Fruit fly (Drosophila melanogaster) whole organism, embryonic: ENCODE measurements around the gene Eip75B.

Experiments
- Antp ChIP-seq: fragments of 200-800 bp; sonication (Bioruptor generic); optimal IDR thresholded peaks from 3 replicates; lab custom pipeline; 2016; ENCODE audit warnings: missing biosample characterization, missing genetic modification characterization
- BEAF-32 ChIP-seq: fragments of 200-800 bp; sonication (Bioruptor generic); optimal IDR thresholded peaks from 3 replicates; lab custom pipeline; 2017; ENCODE audit warnings: missing biosample characterization, missing genetic modification characterization, mild to moderate bottlenecking, moderate library complexity, missing genetic modification reagents
- CG11247 ChIP-seq: fragments of 200-800 bp; sonication (Bioruptor generic); IDR thresholded peaks from 2 replicates; pipeline ENCODE4 v1.3.6; 2022; ENCODE audit warnings: missing biosample characterization, missing genetic modification characterization
- CG1233 ChIP-seq: fragments of 200-800 bp; sonication (Bioruptor generic); optimal IDR thresholded peaks from 4 replicates; lab custom pipeline; 2018; ENCODE audit warnings: missing biosample characterization, mild to moderate bottlenecking, missing genetic modification characterization
- CG13424 ChIP-seq: fragments of 200-800 bp; sonication (Bioruptor generic); optimal IDR thresholded peaks from 2 replicates; lab custom pipeline; 2019; ENCODE audit warnings: missing biosample characterization, mild to moderate bottlenecking, missing genetic modification characterization, moderate library complexity
- CG13775 ChIP-seq: fragments of 200-800 bp; sonication (Bioruptor generic); optimal IDR thresholded peaks from 3 replicates; lab custom pipeline; 2017; ENCODE audit warnings: missing biosample characterization, mild to moderate bottlenecking, missing genetic modification characterization
- CG1603 ChIP-seq: fragments of 200-800 bp; sonication (Bioruptor generic); optimal IDR thresholded peaks from 2 replicates; lab custom pipeline; 2019; ENCODE audit warnings: missing biosample characterization, mild to moderate bottlenecking, missing genetic modification characterization, moderate library complexity
- CG18599 ChIP-seq: fragments of 200-800 bp; sonication (Bioruptor generic); optimal IDR thresholded peaks from 3 replicates; lab custom pipeline; 2017; ENCODE audit warnings: missing biosample characterization, missing genetic modification characterization, mild to moderate bottlenecking, moderate library complexity, missing genetic modification reagents
- CG2120 ChIP-seq: fragments of 200-800 bp; sonication (Bioruptor generic); optimal IDR thresholded peaks from 3 replicates; lab custom pipeline; 2016; ENCODE audit warnings: missing biosample characterization, missing genetic modification characterization
- CG2202 ChIP-seq: fragments of 200-800 bp; sonication (Bioruptor generic); optimal IDR thresholded peaks from 2 replicates; lab custom pipeline; 2018; ENCODE audit warnings: missing biosample characterization, mild to moderate bottlenecking, missing genetic modification characterization
- CG31388 ChIP-seq: fragments of 200-800 bp; sonication (Bioruptor generic); optimal IDR thresholded peaks from 2 replicates; lab custom pipeline; 2016; ENCODE audit warnings: missing biosample characterization, missing genetic modification characterization
- CG3163 ChIP-seq: fragments of 200-800 bp; sonication (Bioruptor generic); optimal IDR thresholded peaks from 3 replicates; lab custom pipeline; 2016; ENCODE audit warnings: missing biosample characterization, missing genetic modification characterization
- CG3407 ChIP-seq: fragments of 200-800 bp; sonication (Bioruptor generic); optimal IDR thresholded peaks from 2 replicates; lab custom pipeline; 2018; ENCODE audit warnings: missing biosample characterization, mild to moderate bottlenecking, missing genetic modification characterization
- CG34376 ChIP-seq: fragments of 200-800 bp; sonication (Bioruptor generic); optimal IDR thresholded peaks from 2 replicates; lab custom pipeline; 2018; ENCODE audit warnings: missing biosample characterization, mild to moderate bottlenecking, missing genetic modification characterization
- CG3995 ChIP-seq: fragments of 200-800 bp; sonication (Bioruptor generic); optimal IDR thresholded peaks from 3 replicates; lab custom pipeline; 2016; ENCODE audit warnings: missing biosample characterization, missing genetic modification characterization
- CG6654 ChIP-seq: fragments of 200-800 bp; sonication (Bioruptor generic); optimal IDR thresholded peaks from 2 replicates; lab custom pipeline; 2017; ENCODE audit warnings: missing biosample characterization, mild to moderate bottlenecking, missing genetic modification characterization
- CG7963 ChIP-seq: fragments of 200-800 bp; sonication (Bioruptor generic); IDR thresholded peaks from 3 replicates; pipeline ENCODE4 v1.3.6; 2022; ENCODE audit warnings: missing biosample characterization, missing genetic modification characterization; ENCODE audit not compliant: partially characterized antibody
- CG8290 ChIP-seq, 3 experiments: fragments of 200-800 bp; sonication (Bioruptor generic); optimal IDR thresholded peaks; 2 replicates each; lab custom pipeline; 2016 to 2019; ENCODE audit warnings: missing biosample characterization in 3 of 3, missing genetic modification characterization in 3 of 3, mild to moderate bottlenecking in 2 of 3, moderate library complexity in 1 of 3
- CG9727 ChIP-seq: fragments of 200-800 bp; sonication (Bioruptor generic); optimal IDR thresholded peaks from 3 replicates; lab custom pipeline; 2017; ENCODE audit warnings: missing biosample characterization, mild to moderate bottlenecking, missing genetic modification characterization
- CG9876 ChIP-seq: fragments of 200-800 bp; sonication (Bioruptor generic); optimal IDR thresholded peaks from 2 replicates; lab custom pipeline; 2016; ENCODE audit warnings: missing biosample characterization, missing genetic modification characterization
- D ChIP-seq, 2 experiments: fragments of 200-800 bp in 1 of 2; fragments of >200 bp in 1 of 2; sonication (Bioruptor generic) in 1 of 2; optimal IDR thresholded peaks; 2 replicates in 1 of 2; 3 replicates in 1 of 2; lab custom pipeline; 2017; ENCODE audit warnings: mild to moderate bottlenecking in 1 of 2, missing biosample characterization in 1 of 2, missing genetic modification characterization in 1 of 2, missing genetic modification reagents in 1 of 2
- Dek ChIP-seq: fragments of 200-800 bp; sonication (Bioruptor generic); optimal IDR thresholded peaks from 3 replicates; lab custom pipeline; 2019; ENCODE audit warnings: missing biosample characterization, mild to moderate bottlenecking, missing genetic modification characterization, moderate library complexity
- Dip2 ChIP-seq: fragments of 200-800 bp; sonication (Bioruptor generic); IDR thresholded peaks from 2 replicates; pipeline ENCODE4 v1.3.6; 2022; ENCODE audit warnings: missing biosample characterization, missing genetic modification characterization
- Doc3 ChIP-seq: fragments of 200-800 bp; sonication (Bioruptor generic); IDR thresholded peaks from 3 replicates; pipeline ENCODE4 v1.3.6; 2022; ENCODE audit warnings: missing biosample characterization, missing genetic modification characterization; ENCODE audit not compliant: partially characterized antibody
- Dref ChIP-seq: fragments of 200-800 bp; sonication (Bioruptor generic); IDR thresholded peaks from 2 replicates; pipeline ENCODE4 v1.3.6; 2022; ENCODE audit warnings: missing biosample characterization, missing genetic modification characterization
- Fer1 ChIP-seq: fragments of 200-800 bp; sonication (Bioruptor generic); optimal IDR thresholded peaks from 2 replicates; lab custom pipeline; 2017; ENCODE audit warnings: missing biosample characterization, mild to moderate bottlenecking, missing genetic modification characterization
- HmgZ ChIP-seq: fragments of 200-800 bp; sonication (Bioruptor generic); optimal IDR thresholded peaks from 2 replicates; lab custom pipeline; 2018; ENCODE audit warnings: missing biosample characterization, mild to moderate bottlenecking, missing genetic modification characterization
- Med ChIP-seq: fragments of 200-800 bp; sonication (Bioruptor generic); peaks from one replicate; lab custom pipeline; 2016; ENCODE audit warnings: missing biosample characterization, missing genetic modification characterization, mild to moderate bottlenecking, inconsistent platforms, moderate library complexity
- NC2β ChIP-seq: fragments of 200-800 bp; sonication (Bioruptor generic); optimal IDR thresholded peaks from 2 replicates; lab custom pipeline; 2016; ENCODE audit warnings: missing biosample characterization, missing genetic modification characterization
- Neu2 ChIP-seq: fragments of 200-800 bp; sonication (Bioruptor generic); optimal IDR thresholded peaks from 3 replicates; lab custom pipeline; 2016; ENCODE audit warnings: missing biosample characterization, missing genetic modification characterization, borderline replicate concordance
- Sin3A ChIP-seq: fragments of >200 bp; optimal IDR thresholded peaks from 2 replicates; lab custom pipeline; 2018
- Six4 ChIP-seq: fragments of 200-800 bp; sonication (Bioruptor generic); optimal IDR thresholded peaks from 2 replicates; lab custom pipeline; 2016; ENCODE audit warnings: missing biosample characterization, missing genetic modification characterization
- ato ChIP-seq: fragments of 200-800 bp; sonication (Bioruptor generic); IDR thresholded peaks from 2 replicates; pipeline ENCODE4 v1.3.6; 2022; ENCODE audit warnings: missing biosample characterization, missing genetic modification characterization; ENCODE audit not compliant: partially characterized antibody
- bbx ChIP-seq: fragments of 200-800 bp; sonication (Bioruptor generic); IDR thresholded peaks from 2 replicates; pipeline ENCODE4 v1.3.6; 2022; ENCODE audit warnings: missing biosample characterization, missing genetic modification characterization; ENCODE audit not compliant: partially characterized antibody
- bigmax ChIP-seq: fragments of 200-800 bp; sonication (Bioruptor generic); optimal IDR thresholded peaks from 2 replicates; lab custom pipeline; 2018; ENCODE audit warnings: missing biosample characterization, mild to moderate bottlenecking, missing genetic modification characterization
- bowl ChIP-seq: fragments of 200-800 bp; sonication (Bioruptor generic); IDR thresholded peaks from 2 replicates; pipeline ENCODE4 v1.3.6; 2022; ENCODE audit warnings: missing biosample characterization, missing genetic modification characterization
- crc ChIP-seq: fragments of 200-800 bp; sonication (Bioruptor generic); optimal IDR thresholded peaks from 2 replicates; lab custom pipeline; 2016; ENCODE audit warnings: missing biosample characterization, missing genetic modification characterization
- disco-r ChIP-seq: fragments of 200-800 bp; sonication (Bioruptor generic); optimal IDR thresholded peaks from 2 replicates; lab custom pipeline; 2016; ENCODE audit warnings: missing biosample characterization, missing genetic modification characterization
- gro ChIP-seq: fragments of 200-800 bp; sonication (Bioruptor generic); optimal IDR thresholded peaks from 2 replicates; lab custom pipeline; 2016; ENCODE audit warnings: missing biosample characterization, missing genetic modification characterization
- lov ChIP-seq, 2 experiments: fragments of 200-800 bp in 1 of 2; fragments of >200 bp in 1 of 2; sonication (Bioruptor generic) in 1 of 2; IDR thresholded peaks in 1 of 2; optimal IDR thresholded peaks in 1 of 2; 2 replicates in 1 of 2; 3 replicates in 1 of 2; pipeline versions ENCODE4 v1.3.6 to Lab custom; 2017 to 2022; ENCODE audit warnings: missing biosample characterization in 1 of 2, missing genetic modification characterization in 1 of 2
- oc ChIP-seq: fragments of 200-800 bp; sonication (Bioruptor generic); optimal IDR thresholded peaks from 2 replicates; lab custom pipeline; 2018; ENCODE audit warnings: missing biosample characterization, mild to moderate bottlenecking, missing genetic modification characterization, moderate library complexity
- onecut ChIP-seq: fragments of 200-800 bp; sonication (Bioruptor generic); IDR thresholded peaks from 2 replicates; pipeline ENCODE4 v1.3.6; 2022; ENCODE audit warnings: missing biosample characterization, missing genetic modification characterization
- shn ChIP-seq: fragments of 200-800 bp; sonication (Bioruptor generic); optimal IDR thresholded peaks from 3 replicates; lab custom pipeline; 2016; ENCODE audit warnings: missing biosample characterization, missing genetic modification characterization
- slp2 ChIP-seq: fragments of 200-800 bp; sonication (Bioruptor generic); optimal IDR thresholded peaks from 2 replicates; lab custom pipeline; 2016; ENCODE audit warnings: missing biosample characterization, missing genetic modification characterization
- tin ChIP-seq: fragments of 200-800 bp; sonication (Bioruptor generic); optimal IDR thresholded peaks from 3 replicates; lab custom pipeline; 2016; ENCODE audit warnings: missing biosample characterization, missing genetic modification characterization
- twi ChIP-seq: fragments of 200-800 bp; optimal IDR thresholded peaks from 2 replicates; lab custom pipeline; 2019; ENCODE audit warnings: missing biosample characterization, mild to moderate bottlenecking, missing genetic modification characterization, moderate library complexity
- unpg ChIP-seq: fragments of 200-800 bp; sonication (Bioruptor generic); optimal IDR thresholded peaks from 3 replicates; lab custom pipeline; 2018; ENCODE audit warnings: missing biosample characterization, mild to moderate bottlenecking, missing genetic modification characterization, moderate library complexity
- wor ChIP-seq: fragments of 200-800 bp; sonication (Bioruptor generic); IDR thresholded peaks from 2 replicates; pipeline ENCODE4 v1.3.6; 2022; ENCODE audit warnings: missing biosample characterization, missing genetic modification characterization
- zen ChIP-seq: fragments of 200-800 bp; sonication (Bioruptor generic); optimal IDR thresholded peaks from 3 replicates; lab custom pipeline; 2018; ENCODE audit warnings: missing biosample characterization, mild to moderate bottlenecking, missing genetic modification characterization, moderate library complexity

Eip75B gene

dm6 chr3L:18109459-18109863 lies 45.0 kb upstream of the Eip75B start, which contains the start of the genes Polr3D and mus304 (continued):
- peak; percentile 36 for TF ChIP-seq CG13424 (tag; lab: Kevin White, UChicago)
- TF ChIP-seq ato (GFP tag; lab: Robert Waterston, UW), result no peak
- peak; percentile 58 for TF ChIP-seq CG34376 (GFP tag; lab: Kevin White, UChicago)
- no peak for TF ChIP-seq CG9727 (GFP tag; lab: Kevin White, UChicago)
- peak; percentile 10 for TF ChIP-seq slp2 (GFP tag; lab: Kevin White, UChicago)
- 0 out of 2 replicates have a peak, but pooled peaks have one; percentile 44 for TF ChIP-seq bbx
- TF ChIP-seq CG13775 (GFP tag; lab: Kevin White, UChicago), result peak; percentile 14
- no peak for TF ChIP-seq disco-r (GFP tag; lab: Kevin White, UChicago)
- TF ChIP-seq Six4 (GFP tag; lab: Kevin White, UChicago), result no peak
- no peak for TF ChIP-seq Dek
- no peak for TF ChIP-seq CG3407
- TF ChIP-seq HmgZ, result peak; percentile 44
- TF ChIP-seq CG31388, result no peak
- peak; percentile 11 for TF ChIP-seq NC2β
- TF ChIP-seq CG1233 (GFP tag; lab: Kevin White, UChicago), result no peak
- TF ChIP-seq Med, result peak; percentile 67
- TF ChIP-seq CG2202, result no peak
- TF ChIP-seq CG3163 (GFP tag; lab: Kevin White, UChicago), result no peak
- TF ChIP-seq CG1603 (tag; lab: Kevin White, UChicago), result peak; percentile 52
- peak; percentile 21 for TF ChIP-seq Antp (GFP tag; lab: Kevin White, UChicago)
- TF ChIP-seq wor (GFP tag; lab: Robert Waterston, UW), result no peak
- peak; percentile 34 for TF ChIP-seq CG2120 (GFP tag; lab: Kevin White, UChicago)
- peak; percentile 5 for TF ChIP-seq twi (tag; lab: Kevin White, UChicago)
- peak; percentile 64 for TF ChIP-seq gro (GFP tag; lab: Kevin White, UChicago)
- peak; percentile 81 for TF ChIP-seq Dref (GFP tag; lab: Robert Waterston, UW)
- TF ChIP-seq unpg (GFP tag; lab: Kevin White, UChicago), result peak; percentile 14
- TF ChIP-seq BEAF-32 (GFP tag; lab: Kevin White, UChicago), result peak; percentile 63
- TF ChIP-seq D (optimal IDR thresholded peaks at IDR 0.05; lab: Kevin White, UChicago), result no peak
- TF ChIP-seq D (GFP tag; optimal IDR thresholded peaks at IDR 0.05; lab: Kevin White, UChicago), result no peak
- TF ChIP-seq CG6654 (GFP tag; lab: Kevin White, UChicago), result no peak
- TF ChIP-seq shn (GFP tag; lab: Kevin White, UChicago), result no peak
- peak; percentile 10 for TF ChIP-seq CG18599 (GFP tag; lab: Kevin White, UChicago)
- TF ChIP-seq onecut, result 0 out of 2 replicates have a peak, but pooled peaks have one; percentile 14
- TF ChIP-seq crc (GFP tag; lab: Kevin White, UChicago), result no peak
- peak; percentile 48 for TF ChIP-seq zen (tag; lab: Kevin White, UChicago)
- TF ChIP-seq Doc3 (GFP tag; lab: Robert Waterston, UW), result peak; percentile 57; the same call in 2 of the 3 replicates
- no peak for TF ChIP-seq bowl (GFP tag; lab: Robert Waterston, UW)
- no peak for TF ChIP-seq CG9876 (GFP tag; lab: Kevin White, UChicago)
- no peak for TF ChIP-seq Dip2 (GFP tag; lab: Robert Waterston, UW)
- peak; percentile 93 for TF ChIP-seq bigmax (GFP tag; lab: Kevin White, UChicago)
- TF ChIP-seq CG7963 (GFP tag; lab: Robert Waterston, UW), result peak; percentile 46
- TF ChIP-seq oc (tag; lab: Kevin White, UChicago), result no peak
- no peak for TF ChIP-seq lov (optimal IDR thresholded peaks at IDR 0.05; lab: Kevin White, UChicago)
- TF ChIP-seq lov (GFP tag; IDR thresholded peaks at IDR 0.05; lab: Robert Waterston, UW), result no peak
- peak; percentile 18 for TF ChIP-seq tin (GFP tag; lab: Kevin White, UChicago)
- TF ChIP-seq CG11247, result no peak
- TF ChIP-seq CG3995 (GFP tag; lab: Kevin White, UChicago), result peak; percentile 88
- TF ChIP-seq CG8290 (GFP tag; optimal IDR thresholded peaks at IDR 0.05; lab: Kevin White, UChicago), result no peak
- no peak for TF ChIP-seq CG8290 (tag; optimal IDR thresholded peaks at IDR 0.05; lab: Kevin White, UChicago)
- TF ChIP-seq Neu2, result peak; percentile 14
- TF ChIP-seq Fer1, result peak; percentile 40
- peak; percentile 88 for TF ChIP-seq Sin3A (lab: Kevin White, UChicago)
